Worm (Caenorhabditis elegans) whole organism, L1 larva: ENCODE results near the gene ttc-39B.
A peak's percentile ranks its signal among the peaks of the same experiment; 100 is the strongest.

Source experiments
- C16A3.4 ChIP-seq: fragments of 150-350 bp; optimal IDR thresholded peaks from 2 replicates; lab custom pipeline; 2014; ENCODE audit warnings: missing biosample characterization, missing genetic modification characterization
- F16B12.6 ChIP-seq: fragments of 150-350 bp; optimal IDR thresholded peaks from 2 replicates; lab custom pipeline; 2014; ENCODE audit warnings: missing biosample characterization, missing genetic modification characterization
- alr-1 ChIP-seq: fragments of 200-800 bp; sonication (Bioruptor generic); optimal IDR thresholded peaks from 2 replicates; lab custom pipeline; 2018; ENCODE audit warnings: borderline replicate concordance, mild to moderate bottlenecking, missing genetic modification characterization, missing compliant biosample characterization
- aly-2 ChIP-seq: fragments of 150-350 bp; optimal IDR thresholded peaks from 2 replicates; lab custom pipeline; 2014; ENCODE audit warnings: missing biosample characterization, missing genetic modification characterization
- ama-1 ChIP-seq: fragments of 150-350 bp; optimal IDR thresholded peaks from 2 replicates; lab custom pipeline; 2014
- blmp-1 ChIP-seq: fragments of 150-350 bp; optimal IDR thresholded peaks from 2 replicates; lab custom pipeline; 2014; ENCODE audit warnings: missing biosample characterization, missing genetic modification characterization
- ceh-63 ChIP-seq: fragments of 200-800 bp; sonication (Bioruptor generic); optimal IDR thresholded peaks from 2 replicates; lab custom pipeline; 2018; ENCODE audit warnings: mild to moderate bottlenecking, missing genetic modification characterization, missing compliant biosample characterization
- ceh-8 ChIP-seq: fragments of 200-800 bp; sonication (Bioruptor generic); optimal IDR thresholded peaks from 2 replicates; lab custom pipeline; 2018; ENCODE audit warnings: mild to moderate bottlenecking, missing genetic modification characterization, moderate library complexity, missing compliant biosample characterization
- ceh-88 ChIP-seq: fragments of 200-800 bp; sonication (Bioruptor generic); IDR thresholded peaks from 2 replicates; pipeline ENCODE4 v1.3.6; 2022; ENCODE audit warnings: missing genetic modification characterization, missing compliant biosample characterization
- dpl-1 ChIP-seq, 3 experiments: fragments of 150-350 bp in 2 of 3; sonication (generic microtip) in 1 of 3; optimal IDR thresholded peaks; 2 replicates each; lab custom pipeline; 2014 to 2017; ENCODE audit warnings: missing biosample characterization in 3 of 3, missing genetic modification characterization in 3 of 3, missing genetic modification reagents in 3 of 3
- efl-1 ChIP-seq, 4 experiments: fragments of 150-350 bp; optimal IDR thresholded peaks in 3 of 4; peaks in 1 of 4; 1 replicate in 1 of 4; 2 replicates in 3 of 4; lab custom pipeline; 2014; ENCODE audit warnings: missing biosample characterization in 2 of 4, missing genetic modification characterization in 2 of 4, missing genetic modification reagents in 2 of 4
- egl-13 ChIP-seq: sonication (generic microtip); optimal IDR thresholded peaks from 2 replicates; lab custom pipeline; 2016; ENCODE audit warnings: missing genotype, missing genetic modification reagents, missing genetic modification characterization, missing compliant biosample characterization
- elt-2 ChIP-seq: sonication (generic microtip); optimal IDR thresholded peaks from 2 replicates; lab custom pipeline; 2016; ENCODE audit warnings: missing genetic modification characterization, mild to moderate bottlenecking, inconsistent platforms, missing compliant biosample characterization, missing genetic modification reagents
- elt-3 ChIP-seq, 6 experiments: fragments of 150-350 bp in 1 of 6; sonication (generic microtip); optimal IDR thresholded peaks; 2 replicates each; lab custom pipeline; 2017 to 2018; ENCODE audit warnings: missing biosample characterization in 6 of 6, missing genetic modification characterization in 6 of 6, inconsistent platforms in 1 of 6
- fkh-10 ChIP-seq: sonication (generic microtip); optimal IDR thresholded peaks from 2 replicates; lab custom pipeline; 2017; ENCODE audit warnings: missing biosample characterization, missing genetic modification reagents, missing genetic modification characterization
- fkh-8 ChIP-seq: sonication (generic microtip); optimal IDR thresholded peaks from 2 replicates; lab custom pipeline; 2016; ENCODE audit warnings: mild to moderate bottlenecking, missing genetic modification characterization, missing compliant biosample characterization
- isw-1 ChIP-seq: fragments of 200-800 bp; sonication (Bioruptor generic); IDR thresholded peaks from 2 replicates; pipeline ENCODE4 v1.3.6; 2022; ENCODE audit warnings: missing genetic modification characterization, missing compliant biosample characterization
- jun-1 ChIP-seq: fragments of 150-350 bp; optimal IDR thresholded peaks from 2 replicates; lab custom pipeline; 2014; ENCODE audit warnings: missing biosample characterization, missing genetic modification reagents, missing genetic modification characterization
- lin-14 ChIP-seq: fragments of 200-800 bp; sonication (Bioruptor generic); optimal IDR thresholded peaks from 2 replicates; lab custom pipeline; 2018; ENCODE audit warnings: mild to moderate bottlenecking, missing genetic modification characterization, moderate library complexity, missing compliant biosample characterization
- lin-35 ChIP-seq, 2 experiments: fragments of 150-350 bp; optimal IDR thresholded peaks; 2 replicates each; lab custom pipeline; 2014; ENCODE audit warnings: missing biosample characterization in 2 of 2, missing genetic modification characterization in 2 of 2, missing genetic modification reagents in 2 of 2
- lsy-2 ChIP-seq, 2 experiments: fragments of 150-350 bp; optimal IDR thresholded peaks; 2 replicates each; lab custom pipeline; 2014; ENCODE audit warnings: missing biosample characterization in 2 of 2, missing genetic modification characterization in 2 of 2
- nhr-12 ChIP-seq: sonication (generic microtip); optimal IDR thresholded peaks from 2 replicates; lab custom pipeline; 2017; ENCODE audit warnings: missing biosample characterization, missing genetic modification characterization
- nhr-20 ChIP-seq: sonication (generic microtip); optimal IDR thresholded peaks from 2 replicates; lab custom pipeline; 2016; ENCODE audit warnings: mild to moderate bottlenecking, missing genetic modification characterization, missing compliant biosample characterization
- nhr-237 ChIP-seq: fragments of 150-350 bp; optimal IDR thresholded peaks from 2 replicates; lab custom pipeline; 2014; ENCODE audit warnings: missing biosample characterization, missing genetic modification characterization
- nhr-71 ChIP-seq: sonication (generic microtip); optimal IDR thresholded peaks from 2 replicates; lab custom pipeline; 2016; ENCODE audit warnings: mild to moderate bottlenecking, missing genetic modification characterization, moderate library complexity, missing compliant biosample characterization
- nhr-84 ChIP-seq: sonication (generic microtip); optimal IDR thresholded peaks from 2 replicates; lab custom pipeline; 2017; ENCODE audit warnings: missing biosample characterization, missing genetic modification characterization
- nhr-85 ChIP-seq: sonication (generic microtip); peaks from one replicate; lab custom pipeline; 2016; ENCODE audit warnings: missing genetic modification characterization, inconsistent platforms, missing compliant biosample characterization
- nhr-90 ChIP-seq: sonication (generic microtip); optimal IDR thresholded peaks from 2 replicates; lab custom pipeline; 2016; ENCODE audit warnings: mild to moderate bottlenecking, missing genetic modification characterization, missing compliant biosample characterization; ENCODE audit not compliant: poor library complexity
- pax-3 ChIP-seq: fragments of 200-800 bp; sonication (Bioruptor generic); optimal IDR thresholded peaks from 2 replicates; lab custom pipeline; 2018; ENCODE audit warnings: mild to moderate bottlenecking, missing genetic modification characterization, moderate library complexity, missing compliant biosample characterization
- pqm-1 ChIP-seq: sonication (generic microtip); optimal IDR thresholded peaks from 3 replicates; lab custom pipeline; 2017; ENCODE audit warnings: missing biosample characterization, missing genetic modification characterization
- rnt-1 ChIP-seq: sonication (generic microtip); optimal IDR thresholded peaks from 2 replicates; lab custom pipeline; 2016; ENCODE audit warnings: mild to moderate bottlenecking, missing genetic modification characterization, moderate library complexity, missing compliant biosample characterization
- snu-23 ChIP-seq: sonication (generic microtip); optimal IDR thresholded peaks from 2 replicates; lab custom pipeline; 2016; ENCODE audit warnings: missing genetic modification characterization, missing compliant biosample characterization
- sptf-1 ChIP-seq: fragments of 150-350 bp; optimal IDR thresholded peaks from 2 replicates; lab custom pipeline; 2014; ENCODE audit warnings: missing biosample characterization, missing genetic modification characterization
- swsn-7 ChIP-seq: sonication (generic microtip); optimal IDR thresholded peaks from 2 replicates; lab custom pipeline; 2016; ENCODE audit warnings: missing genetic modification characterization, missing compliant biosample characterization
- tbx-2 ChIP-seq: sonication (generic microtip); optimal IDR thresholded peaks from 2 replicates; lab custom pipeline; 2016; ENCODE audit warnings: missing genetic modification characterization, missing compliant biosample characterization
- tlp-1 ChIP-seq: fragments of 150-350 bp; optimal IDR thresholded peaks from 2 replicates; lab custom pipeline; 2014; ENCODE audit warnings: missing biosample characterization, missing genetic modification characterization
- unc-130 ChIP-seq: fragments of 150-350 bp; optimal IDR thresholded peaks from 2 replicates; lab custom pipeline; 2017; ENCODE audit warnings: missing biosample characterization, missing genetic modification characterization, inconsistent platforms
- unc-62 ChIP-seq: fragments of 150-350 bp; optimal IDR thresholded peaks from 2 replicates; lab custom pipeline; 2014; ENCODE audit warnings: missing biosample characterization, missing genetic modification reagents, missing genetic modification characterization
- unc-98 ChIP-seq: fragments of 200-800 bp; sonication (Bioruptor generic); IDR thresholded peaks from 2 replicates; pipeline ENCODE4 v1.3.6; 2022; ENCODE audit warnings: missing genetic modification characterization, missing compliant biosample characterization
- xbp-1 ChIP-seq: sonication (generic microtip); optimal IDR thresholded peaks from 2 replicates; lab custom pipeline; 2016; ENCODE audit warnings: missing genetic modification characterization, missing compliant biosample characterization
- zag-1 ChIP-seq: fragments of 150-350 bp; optimal IDR thresholded peaks from 2 replicates; lab custom pipeline; 2014; ENCODE audit warnings: missing biosample characterization, missing genetic modification characterization

The ttc-39B gene

DNA sequence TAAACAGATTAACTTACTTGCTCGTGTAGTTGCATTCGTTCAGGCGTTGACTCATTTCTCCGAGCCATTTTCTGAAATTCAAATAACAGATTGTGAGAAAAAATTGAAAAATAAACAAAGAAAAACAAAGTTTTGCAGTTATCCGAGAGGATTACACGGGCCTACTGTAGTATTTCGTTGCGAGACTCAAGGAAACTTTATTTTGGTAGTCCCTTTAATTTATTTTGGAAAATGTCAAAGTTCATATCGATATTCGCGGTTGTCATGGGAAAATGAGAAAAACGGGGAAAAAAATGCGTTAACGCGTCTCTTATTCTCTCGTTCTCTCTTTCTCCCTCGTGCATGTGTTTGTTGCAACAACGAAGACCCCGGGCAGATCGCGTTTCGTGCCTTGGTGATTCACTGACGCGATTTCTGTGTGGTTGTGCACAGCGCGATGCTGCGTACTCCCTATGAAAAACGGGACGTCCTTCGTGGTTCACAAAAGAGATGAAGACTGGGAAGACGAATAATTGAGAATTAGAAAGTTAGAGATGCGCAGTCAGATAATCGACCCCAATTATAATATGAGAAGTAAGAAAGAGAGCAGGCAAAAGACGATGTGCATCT lies 2.5 kb downstream of the ttc-39B start, which contains the start of gene set-4 (continued):
- TF ChIP-seq sptf-1 (tag; lab: Kevin White, UChicago), result no peak
- TF ChIP-seq nhr-12 (tag; lab: Kevin White, UChicago), result no peak
- peak; percentile 25 for TF ChIP-seq unc-62
- TF ChIP-seq pqm-1 (tag; lab: Kevin White, UChicago), result no peak
- peak; percentile 93 for TF ChIP-seq fkh-8 (tag; lab: Kevin White, UChicago)
- peak; percentile 97 for TF ChIP-seq nhr-71 (tag; lab: Kevin White, UChicago)
- TF ChIP-seq, all 84 proteins: peak for 63

DNA sequence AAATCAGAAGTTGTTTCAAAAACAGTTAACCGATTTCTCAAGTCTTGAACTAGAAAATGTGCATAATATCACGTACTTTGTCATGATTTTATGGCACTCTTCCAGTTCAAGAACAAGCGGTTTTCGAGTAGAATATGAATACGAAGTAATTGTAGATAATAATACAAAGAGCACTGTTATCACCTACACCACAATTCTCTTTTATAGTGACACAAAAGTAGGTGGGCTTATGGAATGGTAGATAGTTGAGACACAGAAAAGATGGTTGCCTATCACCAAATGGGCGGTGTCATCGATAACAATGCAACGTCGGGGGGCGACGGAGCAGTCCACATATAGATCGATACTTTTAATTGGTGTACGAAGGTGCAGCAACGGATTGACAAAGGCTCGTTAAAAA lies 5.1 kb downstream of the ttc-39B start:
- peak; percentile 30 for TF ChIP-seq tlp-1
- TF ChIP-seq F16B12.6 (tag; lab: Kevin White, UChicago), result no peak
- TF ChIP-seq nhr-20 (tag; lab: Kevin White, UChicago), result peak; percentile 4
- no peak for TF ChIP-seq ceh-88
- no peak for TF ChIP-seq ceh-8 (GFP tag; lab: Kevin White, UChicago)
- TF ChIP-seq nhr-90, result peak; percentile 38
- TF ChIP-seq egl-13 (tag; lab: Kevin White, UChicago), result no peak
- no peak for TF ChIP-seq rnt-1 (tag; lab: Kevin White, UChicago)
- peak; percentile 95 for TF ChIP-seq elt-2 (tag; lab: Kevin White, UChicago)
- TF ChIP-seq efl-1 (optimal IDR thresholded peaks at IDR 0.05; lab: Kevin White, UChicago), result no peak
- peak in 1 of 2 experiments; percentile 43 for TF ChIP-seq efl-1 (GFP tag; optimal IDR thresholded peaks at IDR 0.05 in 1 of 2; lab: Kevin White, UChicago)
- peak; percentile 37 for TF ChIP-seq pqm-1 (tag; lab: Kevin White, UChicago)
- TF ChIP-seq lin-14 (GFP tag; lab: Kevin White, UChicago), result peak; percentile 33
- TF ChIP-seq nhr-71 (tag; lab: Kevin White, UChicago), result peak; percentile 14
- TF ChIP-seq lin-35 (GFP tag; optimal IDR thresholded peaks at IDR 0.05; lab: Kevin White, UChicago), result peak in 1 of 2 experiments; percentile 65
- no peak for TF ChIP-seq nhr-85
- peak; percentile 37 for TF ChIP-seq ama-1 (lab: Kevin White, UChicago)
- TF ChIP-seq lsy-2 (tag; optimal IDR thresholded peaks at IDR 0.05; lab: Kevin White, UChicago), result peak in 1 of 2 experiments; percentile 13
- TF ChIP-seq unc-130 (tag; lab: Kevin White, UChicago), result no peak

DNA sequence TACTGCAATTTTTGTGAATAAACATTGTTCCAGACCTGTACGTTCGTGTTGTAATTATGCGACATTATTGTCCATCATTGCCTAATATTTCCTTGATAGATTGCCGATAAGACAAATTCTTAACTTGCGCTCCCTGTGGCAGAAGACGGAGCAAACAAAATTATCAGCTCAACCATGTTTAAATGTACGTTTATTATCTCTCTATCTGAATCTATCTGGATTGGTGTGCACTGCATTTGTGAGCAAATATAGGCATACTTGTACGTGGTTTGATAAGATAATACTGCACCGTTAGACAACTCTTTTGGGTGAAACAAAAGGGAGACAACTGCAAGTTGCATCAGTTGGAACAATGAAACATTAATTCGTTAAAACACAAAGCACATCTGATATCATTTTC lies 6.5 kb downstream of the ttc-39B start:
- TF ChIP-seq F16B12.6 (tag; lab: Kevin White, UChicago) (no peak), pqm-1 (tag; lab: Kevin White, UChicago) (peak; percentile 39), ceh-63 (GFP tag; lab: Kevin White, UChicago) (no peak), efl-1 (optimal IDR thresholded peaks at IDR 0.05; lab: Kevin White, UChicago) (no peak), efl-1 (GFP tag; optimal IDR thresholded peaks at IDR 0.05 in 1 of 2; lab: Kevin White, UChicago) (peak in 1 of 2 experiments; percentile 60), fkh-10 (no peak), unc-130 (tag; lab: Kevin White, UChicago) (no peak), elt-2 (tag; lab: Kevin White, UChicago) (peak; percentile 97), isw-1 (GFP tag; lab: Robert Waterston, UW) (no peak), lin-35 (GFP tag; optimal IDR thresholded peaks at IDR 0.05; lab: Kevin White, UChicago) (peak in 1 of 2 experiments; percentile 21), ceh-8 (GFP tag; lab: Kevin White, UChicago) (no peak), nhr-20 (tag; lab: Kevin White, UChicago) (peak; percentile 16), nhr-71 (tag; lab: Kevin White, UChicago) (peak; percentile 19), lin-14 (GFP tag; lab: Kevin White, UChicago) (peak; percentile 22), pax-3 (peak; percentile 6), nhr-90 (peak; percentile 4), swsn-7 (tag; lab: Kevin White, UChicago) (no peak), jun-1 (tag; lab: Kevin White, UChicago) (peak; percentile 34)
- TF ChIP-seq, all 84 proteins: peak for 10

- TF ChIP-seq lsy-2 (tag; optimal IDR thresholded peaks at IDR 0.05; lab: Kevin White, UChicago) (peak in 1 of 2 experiments; percentile 23), efl-1 (optimal IDR thresholded peaks at IDR 0.05; lab: Kevin White, UChicago) (no peak), efl-1 (GFP tag; optimal IDR thresholded peaks at IDR 0.05 in 1 of 2; lab: Kevin White, UChicago) (peak in 1 of 2 experiments; percentile 94), alr-1 (tag; lab: Kevin White, UChicago) (no peak), nhr-237 (tag; lab: Kevin White, UChicago) (no peak), dpl-1 (GFP tag; optimal IDR thresholded peaks at IDR 0.05; lab: Kevin White, UChicago) (peak in 1 of 3 experiments; percentile 7), elt-2 (tag; lab: Kevin White, UChicago) (no peak), xbp-1 (tag; lab: Kevin White, UChicago) (no peak), aly-2 (no peak), lin-14 (GFP tag; lab: Kevin White, UChicago) (peak; percentile 46), zag-1 (tag; lab: Kevin White, UChicago) (no peak), blmp-1 (tag; lab: Kevin White, UChicago) (peak; percentile 68), unc-98 (GFP tag; lab: Robert Waterston, UW) (no peak), lin-35 (GFP tag; optimal IDR thresholded peaks at IDR 0.05; lab: Kevin White, UChicago) (peak in 1 of 2 experiments; percentile 37), egl-13 (tag; lab: Kevin White, UChicago) (no peak), nhr-84 (tag; lab: Kevin White, UChicago) (no peak), elt-3 (tag; optimal IDR thresholded peaks at IDR 0.05; lab: Kevin White, UChicago) (peak in 1 of 6 experiments; percentile 63), nhr-85 (no peak), fkh-10 (no peak), tbx-2 (tag; lab: Kevin White, UChicago) (no peak), C16A3.4 (tag; lab: Kevin White, UChicago) (no peak), snu-23 (GFP tag; lab: Kevin White, UChicago) (peak; percentile 10)
Observed at ce11 chrII:6324086-6324485, 9.7 kb downstream of the ttc-39B start, which contains the start of gene sma-6. Gene sma-6 (plus strand): TSS chrII:6324484.
